Fruit fly (Drosophila melanogaster): ENCODE results near the gene ais.
A peak's percentile ranks its signal among the peaks of the same experiment; 100 is the strongest.

Gene ais

dm6 chr3L:17841085-17841606, 36.6 kb upstream of the ais start, which contains the start of gene CG5577 (continued):
- no peak for TF ChIP-seq pb (GFP tag; optimal IDR thresholded peaks at IDR 0.05)
- no peak for TF ChIP-seq CG12391 (tag; optimal IDR thresholded peaks at IDR 0.05)
- no peak for TF ChIP-seq CG6654 (GFP tag; optimal IDR thresholded peaks at IDR 0.05)
- TF ChIP-seq Hr51 (GFP tag; optimal IDR thresholded peaks at IDR 0.05) = no peak
- peak; percentile 60 for TF ChIP-seq CG34224 (GFP tag; IDR thresholded peaks at IDR 0.05; ENCODE audit: partially characterized antibody)
- no peak for TF ChIP-seq CG7839 (tag; optimal IDR thresholded peaks at IDR 0.05)
- no peak for TF ChIP-seq nom (GFP tag; optimal IDR thresholded peaks at IDR 0.05)
- TF ChIP-seq tgo (GFP tag; IDR thresholded peaks at IDR 0.05) = no peak
- no peak for TF ChIP-seq Hand (GFP tag; optimal IDR thresholded peaks at IDR 0.05)
- no peak for TF ChIP-seq Optix (GFP tag; IDR thresholded peaks at IDR 0.05)
- TF ChIP-seq Gsc (GFP tag; IDR thresholded peaks at IDR 0.05) = no peak
- TF ChIP-seq CG6683 (GFP tag; optimal IDR thresholded peaks at IDR 0.05) = no peak
- peak; percentile 38 to 75 for TF ChIP-seq Trl (optimal IDR thresholded peaks at IDR 0.05)
- peak; percentile 9 for TF ChIP-seq Trl (GFP tag; optimal IDR thresholded peaks at IDR 0.05)
- TF ChIP-seq CG11723 (GFP tag; optimal IDR thresholded peaks at IDR 0.05) = no peak
- peak; percentile 32; the same call in 1 of the 2 replicates for TF ChIP-seq CG6689 (GFP tag; IDR thresholded peaks at IDR 0.05)
- TF ChIP-seq Xrp1 (GFP tag; IDR thresholded peaks at IDR 0.05) = no peak
- no peak for TF ChIP-seq ab (GFP tag; optimal IDR thresholded peaks at IDR 0.05)
- TF ChIP-seq CG12071 (GFP tag; optimal IDR thresholded peaks at IDR 0.05) = no peak
- no peak for TF ChIP-seq wor (GFP tag; IDR thresholded peaks at IDR 0.05)
- no peak for TF ChIP-seq E2f1 (GFP tag; IDR thresholded peaks at IDR 0.05)
- no peak for TF ChIP-seq MESR4 (GFP tag; optimal IDR thresholded peaks at IDR 0.05)
- TF ChIP-seq CG4617 (GFP tag; optimal IDR thresholded peaks at IDR 0.05; ENCODE audit: borderline replicate concordance) = no peak
- no peak for TF ChIP-seq pfk (GFP tag; optimal IDR thresholded peaks at IDR 0.05)
- TF ChIP-seq Bgb (GFP tag; IDR thresholded peaks at IDR 0.05; ENCODE audit: partially characterized antibody) = peak; percentile 74
- TF ChIP-seq Spps (tag; optimal IDR thresholded peaks at IDR 0.05) = no peak
- TF ChIP-seq Atf-2 (GFP tag; optimal IDR thresholded peaks at IDR 0.05) = no peak
- TF ChIP-seq twi (tag; optimal IDR thresholded peaks at IDR 0.05) = no peak
- TF ChIP-seq CG18011 (GFP tag; optimal IDR thresholded peaks at IDR 0.05) = no peak
- no peak for TF ChIP-seq gfzf (GFP tag; optimal IDR thresholded peaks at IDR 0.05)
- TF ChIP-seq Ssrp (tag; optimal IDR thresholded peaks at IDR 0.05) = no peak
- TF ChIP-seq CG11247 (GFP tag; IDR thresholded peaks at IDR 0.05) = no peak
- peak in 1 of 2 experiments; percentile 13 for TF ChIP-seq Hr78 (GFP tag; optimal IDR thresholded peaks at IDR 0.05)
- TF ChIP-seq pita (GFP tag; optimal IDR thresholded peaks at IDR 0.05) = no peak
- no peak for TF ChIP-seq C15 (GFP tag; IDR thresholded peaks at IDR 0.05)
- no peak for TF ChIP-seq insv (GFP tag; optimal IDR thresholded peaks at IDR 0.05)
- no peak for TF ChIP-seq dm (GFP tag; optimal IDR thresholded peaks at IDR 0.05)
- peak; percentile 42; the same call in 1 of the 2 replicates for TF ChIP-seq tna (GFP tag; IDR thresholded peaks at IDR 0.05; ENCODE audit: partially characterized antibody)
- no peak for TF ChIP-seq Kr (GFP tag; optimal IDR thresholded peaks at IDR 0.05)
- TF ChIP-seq Lim3 (GFP tag; IDR thresholded peaks at IDR 0.05) = no peak
- no peak for TF ChIP-seq jing (GFP tag; optimal IDR thresholded peaks at IDR 0.05)
- no peak for TF ChIP-seq Ravus (GFP tag; IDR thresholded peaks at IDR 0.05)
- no peak for TF ChIP-seq sim (GFP tag; IDR thresholded peaks at IDR 0.05)
- no peak for TF ChIP-seq CG10274 (GFP tag; optimal IDR thresholded peaks at IDR 0.05)
- peak; percentile 59; the same call in 1 of the 2 replicates for TF ChIP-seq rib (GFP tag; IDR thresholded peaks at IDR 0.05)
- TF ChIP-seq CG31365 (tag; optimal IDR thresholded peaks at IDR 0.05) = no peak
- peak; percentile 12 for TF ChIP-seq her (GFP tag; optimal IDR thresholded peaks at IDR 0.05)
- TF ChIP-seq p53 (GFP tag; optimal IDR thresholded peaks at IDR 0.05) = no peak
- no peak for TF ChIP-seq Hr3 (GFP tag; optimal IDR thresholded peaks at IDR 0.05)
- TF ChIP-seq CG3407 (GFP tag; optimal IDR thresholded peaks at IDR 0.05) = no peak
- TF ChIP-seq peb (GFP tag; IDR thresholded peaks at IDR 0.05) = no peak

All from whole organism, embryonic.